Worm (Caenorhabditis elegans): Measurements from ENCODE around the gene tofu-1.
A peak's percentile ranks its signal among the peaks of the same experiment; 100 is the strongest.

DNA sequence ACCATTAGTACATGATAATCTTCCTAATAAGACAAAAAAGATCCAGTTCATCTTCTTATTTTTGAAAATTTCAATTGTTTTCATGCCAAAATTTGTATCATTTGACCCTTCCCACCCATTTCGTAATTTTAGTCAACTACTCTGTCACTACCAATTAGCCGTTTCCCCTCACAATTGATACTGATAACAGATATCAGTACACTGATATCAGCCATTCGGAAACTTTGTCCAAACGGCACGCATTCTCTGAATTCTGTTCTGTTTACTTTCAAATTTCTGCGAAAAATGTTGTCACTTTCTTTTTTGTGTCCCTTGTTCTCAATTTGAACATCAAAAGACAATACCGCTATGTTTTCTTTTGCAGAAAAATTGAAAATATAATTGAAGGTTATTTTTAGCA lies 31.7 kb downstream of the tofu-1 start:
- TF ChIP-seq fos-1 (tag; optimal IDR thresholded peaks at IDR 0.05) = no peak
- TF ChIP-seq nhr-237 (tag; optimal IDR thresholded peaks at IDR 0.05) = no peak
- TF ChIP-seq snpc-4 (tag; optimal IDR thresholded peaks at IDR 0.05) = no peak
- TF ChIP-seq elt-2 (tag; optimal IDR thresholded peaks at IDR 0.05) = peak; percentile 42
- no peak for TF ChIP-seq isw-1 (GFP tag; IDR thresholded peaks at IDR 0.05)
- TF ChIP-seq lin-15B (tag; optimal IDR thresholded peaks at IDR 0.05) = no peak
- TF ChIP-seq lin-13 (GFP tag; optimal IDR thresholded peaks at IDR 0.05) = no peak
- TF ChIP-seq ztf-4 (tag; optimal IDR thresholded peaks at IDR 0.05) = no peak
- no peak for TF ChIP-seq sptf-1 (tag; optimal IDR thresholded peaks at IDR 0.05)
- no peak for TF ChIP-seq egl-13 (tag; optimal IDR thresholded peaks at IDR 0.05)
- peak in 5 of 6 experiments; percentile 71 to 98 (median 80) for TF ChIP-seq elt-3 (tag; optimal IDR thresholded peaks at IDR 0.05)
- TF ChIP-seq nhr-28 (tag; optimal IDR thresholded peaks at IDR 0.05) = no peak

Data from whole organism, L1 larva.